Worm (Caenorhabditis elegans): Measurements from ENCODE around the gene Y97E10AR.2.

DNA sequence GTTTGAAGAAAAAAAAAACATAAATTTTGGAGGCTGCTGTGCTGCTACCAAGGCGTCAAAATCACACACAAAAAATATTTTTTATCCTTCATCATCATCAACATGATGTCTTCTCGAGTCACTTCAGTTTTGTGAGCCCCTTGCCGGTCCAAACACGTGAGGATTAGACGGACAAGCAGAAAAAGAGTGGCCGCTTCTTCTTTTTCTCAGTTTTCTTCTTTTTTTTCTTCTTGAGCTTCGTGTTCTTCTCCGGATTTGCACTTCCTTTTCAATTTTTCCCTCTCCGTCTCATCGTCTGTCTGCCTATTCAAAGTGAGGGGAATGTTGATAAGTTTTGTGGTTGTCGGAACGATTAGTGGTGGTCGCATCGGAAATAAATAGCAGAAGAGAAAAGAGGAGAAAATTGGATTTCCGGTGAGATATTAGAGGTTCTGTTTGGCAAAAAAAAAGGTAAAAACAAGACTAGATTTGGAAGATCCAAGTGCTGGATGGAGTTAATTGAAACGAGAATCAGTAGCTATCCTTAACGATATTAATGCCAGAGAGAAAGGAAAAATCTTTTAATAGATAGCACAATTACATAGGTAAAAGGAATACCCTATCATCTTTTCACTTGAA is 15.5 kb upstream of the Y97E10AR.2 start:
- no peak for TF ChIP-seq K02D7.2 (tag; optimal IDR thresholded peaks at IDR 0.05)
- TF ChIP-seq hlh-30 (tag; optimal IDR thresholded peaks at IDR 0.05; ENCODE audit: insufficient read depth): no peak
- TF ChIP-seq ceh-30 (tag; optimal IDR thresholded peaks at IDR 0.05): no peak
- TF ChIP-seq ceh-31 (tag; optimal IDR thresholded peaks at IDR 0.05): no peak
- TF ChIP-seq ama-1 (optimal IDR thresholded peaks at IDR 0.05): no peak
- no peak for TF ChIP-seq unc-55 (GFP tag; optimal IDR thresholded peaks at IDR 0.05)
- no peak for TF ChIP-seq che-1 (tag; optimal IDR thresholded peaks at IDR 0.05)
- no peak for TF ChIP-seq dmd-4 (tag; optimal IDR thresholded peaks at IDR 0.05; ENCODE audit: borderline replicate concordance)
- no peak for TF ChIP-seq sox-4 (tag; optimal IDR thresholded peaks at IDR 0.05)
- TF ChIP-seq pqm-1 (tag; optimal IDR thresholded peaks at IDR 0.05): no peak
